Worm (Caenorhabditis elegans) whole organism, L4/young adult: ENCODE data around the gene rpt-2.

Experiments
- W03F9.2 ChIP-seq: fragments of 150-350 bp; optimal IDR thresholded peaks from 2 replicates; lab custom pipeline; 2014; ENCODE audit warnings: missing biosample characterization, missing genetic modification characterization
- dao-5 ChIP-seq: sonication (generic microtip); optimal IDR thresholded peaks from 2 replicates; lab custom pipeline; 2016; ENCODE audit warnings: missing genotype, missing genetic modification characterization, moderate library complexity, missing compliant biosample characterization
- him-1 ChIP-seq: sonication (generic microtip); optimal IDR thresholded peaks from 2 replicates; lab custom pipeline; 2016; ENCODE audit warnings: missing genotype, missing genetic modification reagents, missing genetic modification characterization, missing compliant biosample characterization

Gene rpt-2

ce11 chrV:6036547-6036946, 19.1 kb upstream of the rpt-2 start:
- TF ChIP-seq W03F9.2 (tag; lab: Kevin White, UChicago) = no peak
- TF ChIP-seq dao-5 (tag; lab: Kevin White, UChicago) = no peak
- TF ChIP-seq him-1 (tag; lab: Kevin White, UChicago) = no peak

DNA sequence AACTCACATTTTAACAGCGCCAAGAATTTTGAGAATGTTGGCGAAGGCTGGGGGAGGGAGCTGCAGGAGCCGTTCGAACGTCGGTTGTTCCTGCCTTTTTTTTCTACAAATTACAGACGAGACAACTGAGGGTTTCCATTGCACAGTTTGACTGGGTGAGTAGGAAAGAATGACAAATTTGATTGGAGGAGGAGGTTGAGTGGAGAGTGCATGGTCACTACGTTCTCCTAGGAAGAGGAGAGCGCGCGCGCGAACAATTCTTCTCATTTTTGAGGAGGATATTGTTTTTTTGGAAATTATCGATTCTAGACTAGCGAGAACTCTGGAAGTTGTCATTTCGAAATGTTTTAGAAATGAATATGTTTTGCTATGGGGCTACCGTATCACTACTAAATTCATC, 17.2 kb upstream of the rpt-2 start, which contains the start of gene dhs-17:
Gene dhs-17 (minus strand): TSS at position 101 of the 400 bp plus-strand sequence.
- no peak for TF ChIP-seq W03F9.2 (tag; lab: Kevin White, UChicago)
- no peak for TF ChIP-seq dao-5 (tag; lab: Kevin White, UChicago)
- no peak for TF ChIP-seq him-1 (tag; lab: Kevin White, UChicago)

- TF ChIP-seq him-1 (tag; lab: Kevin White, UChicago) = no peak
- no peak for TF ChIP-seq W03F9.2 (tag; lab: Kevin White, UChicago)
- no peak for TF ChIP-seq dao-5 (tag; lab: Kevin White, UChicago)
Observed at ce11 chrV:6033512-6033911, 16.0 kb upstream of the rpt-2 start.

DNA sequence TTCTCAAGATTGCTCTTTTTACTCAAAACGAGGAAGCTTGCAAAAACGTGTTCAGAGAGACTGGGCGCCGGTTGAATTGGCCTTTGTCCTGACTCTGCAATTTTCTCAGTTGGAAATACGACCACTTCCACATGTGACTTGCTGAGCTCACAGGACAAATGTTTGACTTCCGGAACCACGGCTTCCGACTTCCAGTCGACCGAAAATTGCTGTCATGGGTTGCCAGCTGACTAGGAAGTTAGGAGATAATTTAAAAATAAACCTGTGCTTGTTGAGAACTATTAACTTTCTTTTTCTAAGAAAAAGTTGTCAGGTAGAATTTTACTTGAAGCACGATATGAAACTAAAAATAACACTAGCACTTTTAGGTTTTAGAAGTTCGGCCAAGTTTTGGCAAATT, 14.1 kb upstream of the rpt-2 start:
- no peak for TF ChIP-seq him-1 (tag; lab: Kevin White, UChicago)
- TF ChIP-seq W03F9.2 (tag; lab: Kevin White, UChicago) = no peak
- no peak for TF ChIP-seq dao-5 (tag; lab: Kevin White, UChicago)

- TF ChIP-seq him-1 (tag; lab: Kevin White, UChicago) (peak; percentile 48), W03F9.2 (tag; lab: Kevin White, UChicago) (no peak)
Observed at ce11 chrV:6030559-6030975, 13.1 kb upstream of the rpt-2 start.

ce11 chrV:6022076-6022475, 4.6 kb upstream of the rpt-2 start:
- TF ChIP-seq W03F9.2 (tag; lab: Kevin White, UChicago) (no peak), him-1 (tag; lab: Kevin White, UChicago) (no peak), dao-5 (tag; lab: Kevin White, UChicago) (no peak)

- TF ChIP-seq dao-5 (tag; lab: Kevin White, UChicago) (no peak), W03F9.2 (tag; lab: Kevin White, UChicago) (no peak), him-1 (tag; lab: Kevin White, UChicago) (no peak)
Observed at ce11 chrV:6018944-6019450, 1.5 kb upstream of the rpt-2 start, which contains the start of gene picc-1. TSS of gene picc-1 (plus strand) at chrV:6018994.

DNA sequence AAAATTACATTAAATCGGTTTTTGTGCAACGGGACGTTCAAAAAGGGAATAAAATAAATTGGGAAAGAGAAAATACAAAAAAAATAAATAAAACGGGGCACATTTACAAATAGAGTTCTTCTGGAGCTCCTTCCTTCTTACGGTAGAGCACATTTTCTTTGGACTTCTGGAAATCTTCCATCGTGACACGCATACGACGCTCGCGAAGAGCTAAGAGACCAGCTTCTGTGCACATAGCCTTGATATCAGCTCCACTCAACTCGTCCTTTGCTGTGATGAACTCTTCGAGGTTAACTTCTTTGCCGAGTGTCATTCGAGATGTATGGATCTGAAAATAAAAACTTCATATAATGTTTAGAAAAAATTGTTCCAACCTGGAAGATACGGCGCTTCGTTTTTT, 1.4 kb downstream of the rpt-2 start:
- TF ChIP-seq dao-5 (tag; lab: Kevin White, UChicago) = no peak
- TF ChIP-seq him-1 (tag; lab: Kevin White, UChicago) = no peak

- TF ChIP-seq dao-5 (tag; lab: Kevin White, UChicago) (no peak), W03F9.2 (tag; lab: Kevin White, UChicago) (no peak), him-1 (tag; lab: Kevin White, UChicago) (no peak)
Observed at ce11 chrV:6015546-6016089, 1.9 kb downstream of the rpt-2 start.

DNA sequence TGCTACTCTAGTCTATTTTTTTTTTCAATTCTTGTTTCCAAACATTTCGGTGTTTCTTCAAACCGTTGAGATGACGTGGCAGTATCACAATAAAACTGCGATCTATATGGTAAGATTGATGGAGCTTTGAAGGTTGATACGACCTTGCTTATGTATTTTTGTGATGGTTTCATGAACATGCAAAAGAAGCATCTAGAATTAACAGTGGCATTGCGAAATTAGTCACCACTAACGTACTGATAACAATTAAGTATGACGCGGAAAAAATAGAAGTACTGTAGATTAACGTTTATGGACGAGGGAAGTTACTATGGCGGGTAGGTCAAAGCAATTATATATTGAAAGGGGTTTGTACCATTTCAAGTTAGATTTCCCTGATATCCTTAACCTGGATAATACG, 5.1 kb downstream of the rpt-2 start:
- TF ChIP-seq him-1 (tag; lab: Kevin White, UChicago) (no peak), dao-5 (tag; lab: Kevin White, UChicago) (no peak), W03F9.2 (tag; lab: Kevin White, UChicago) (no peak)

- no peak for TF ChIP-seq W03F9.2 (tag; lab: Kevin White, UChicago)
- TF ChIP-seq dao-5 (tag; lab: Kevin White, UChicago) = no peak
- TF ChIP-seq him-1 (tag; lab: Kevin White, UChicago) = no peak
Observed at ce11 chrV:6010642-6011041, 6.8 kb downstream of the rpt-2 start.

DNA sequence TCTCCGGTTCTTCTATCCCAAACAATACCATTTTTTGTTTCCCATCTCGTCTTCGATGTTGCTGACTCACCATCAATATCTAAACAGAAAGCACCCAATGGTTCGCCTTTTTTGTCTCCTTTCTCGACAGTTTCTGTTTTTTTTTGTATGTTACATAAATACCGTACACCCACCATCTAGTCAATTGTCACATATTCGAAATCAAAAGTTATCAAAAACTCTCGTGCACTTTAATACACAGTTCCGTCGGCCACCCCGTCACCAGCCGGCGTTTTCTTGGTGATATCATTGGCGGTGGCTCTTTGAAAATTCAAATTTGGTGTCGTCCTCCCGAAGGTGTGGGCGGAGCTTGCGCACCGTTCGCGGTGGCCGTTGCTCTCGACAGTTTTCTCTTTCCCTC, 9.5 kb downstream of the rpt-2 start:
- TF ChIP-seq him-1 (tag; lab: Kevin White, UChicago) (no peak), W03F9.2 (tag; lab: Kevin White, UChicago) (no peak), dao-5 (tag; lab: Kevin White, UChicago) (no peak)

ce11 chrV:6003301-6003700, 14.2 kb downstream of the rpt-2 start, which contains the start of gene fos-1:
TSS of gene fos-1 (plus strand) at chrV:6003601.
- TF ChIP-seq him-1 (tag; lab: Kevin White, UChicago) (no peak), W03F9.2 (tag; lab: Kevin White, UChicago) (no peak), dao-5 (tag; lab: Kevin White, UChicago) (no peak)

- no peak for TF ChIP-seq dao-5 (tag; lab: Kevin White, UChicago)
- peak; percentile 51 for TF ChIP-seq him-1 (tag; lab: Kevin White, UChicago)
- peak; percentile 72 for TF ChIP-seq W03F9.2 (tag; lab: Kevin White, UChicago)
Observed at ce11 chrV:6000368-6000802, 17.1 kb downstream of the rpt-2 start.
